Fruit fly (Drosophila melanogaster): ENCODE results near the gene wfs1.
A peak's percentile ranks its signal among the peaks of the same experiment; 100 is the strongest.

DNA sequence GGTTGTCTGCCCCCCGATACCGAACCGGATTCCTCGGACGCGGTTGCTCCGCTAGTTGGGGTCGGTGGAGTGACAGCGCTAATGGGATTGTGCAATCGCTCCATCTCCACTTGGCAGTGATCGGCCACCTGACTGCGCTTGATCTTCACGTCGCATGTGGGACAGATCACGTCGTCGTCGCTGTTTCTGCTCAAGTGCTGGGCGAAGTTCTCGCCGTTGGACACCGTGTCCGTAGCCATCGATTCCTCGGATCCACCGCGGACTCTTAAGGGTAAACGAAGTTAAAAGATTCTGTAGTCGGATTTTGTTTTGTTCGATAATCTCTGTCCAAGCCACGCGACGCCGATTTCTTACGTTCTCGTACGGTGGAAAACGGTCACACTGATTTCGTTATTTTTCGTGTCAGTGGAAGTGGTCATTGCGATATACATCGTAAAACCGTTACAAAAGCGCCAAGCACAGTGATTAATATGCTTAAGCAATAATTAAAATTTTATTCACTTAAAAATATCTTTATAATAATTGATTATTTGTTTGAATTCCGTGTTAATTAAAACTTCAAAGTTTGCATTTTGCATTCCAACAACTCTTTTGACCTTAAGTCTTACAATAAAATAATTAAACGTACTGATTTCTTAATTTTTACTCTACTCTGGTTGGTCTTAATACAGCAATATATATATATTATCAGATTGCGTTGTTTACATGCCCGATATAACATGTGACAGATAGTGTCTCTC is 36.0 kb upstream of the wfs1 start, which contains the start of gene RNF220:
- TF ChIP-seq CG8478 (optimal IDR thresholded peaks at IDR 0.05) (no peak), CTCF (optimal IDR thresholded peaks at IDR 0.05) (peak; percentile 2 to 34)
